Fruit fly (Drosophila melanogaster): Measurements from ENCODE around the gene CG5281.

The CG5281 gene

dm6 chr3R:11407733-11408134 lies 27.9 kb upstream of the CG5281 start, which contains the start of gene mRpL40 (continued):
- TF ChIP-seq CG12659 (GFP tag; optimal IDR thresholded peaks at IDR 0.05) (peak; percentile 21), CG10267 (tag; optimal IDR thresholded peaks at IDR 0.05) (peak; percentile 31), CG13287 (GFP tag; IDR thresholded peaks at IDR 0.05; ENCODE audit: partially characterized antibody) (peak; percentile 73), CG2712 (tag; optimal IDR thresholded peaks at IDR 0.05) (peak; percentile 2), E2f2 (GFP tag; IDR thresholded peaks at IDR 0.05) (peak; percentile 77), CG11723 (GFP tag; optimal IDR thresholded peaks at IDR 0.05) (no peak), CG30020 (tag; optimal IDR thresholded peaks at IDR 0.05) (no peak), Ptx1 (GFP tag; IDR thresholded peaks at IDR 0.05) (no peak), CG1603 (tag; optimal IDR thresholded peaks at IDR 0.05) (peak; percentile 49), p53 (GFP tag; optimal IDR thresholded peaks at IDR 0.05) (no peak), Dref (GFP tag; IDR thresholded peaks at IDR 0.05) (peak; percentile 78), unc-4 (GFP tag; IDR thresholded peaks at IDR 0.05; ENCODE audit: partially characterized antibody) (peak; percentile 49), crp (GFP tag; optimal IDR thresholded peaks at IDR 0.05) (peak; percentile 60 to 91), CG7372 (GFP tag; IDR thresholded peaks at IDR 0.05) (peak; percentile 86), CG1832 (GFP tag; optimal IDR thresholded peaks at IDR 0.05) (no peak), CG17829 (tag; optimal IDR thresholded peaks at IDR 0.05) (peak; percentile 0), ATbp (GFP tag; optimal IDR thresholded peaks at IDR 0.05) (no peak), Dp (GFP tag; optimal IDR thresholded peaks at IDR 0.05) (peak; percentile 67), sna (GFP tag; IDR thresholded peaks at IDR 0.05; ENCODE audit: partially characterized antibody) (peak; percentile 42; the same call in 1 of the 2 replicates), pb (GFP tag; optimal IDR thresholded peaks at IDR 0.05) (no peak), CG6689 (GFP tag; IDR thresholded peaks at IDR 0.05) (no peak), gfzf (GFP tag; optimal IDR thresholded peaks at IDR 0.05) (peak; percentile 46), CG11398 (GFP tag; optimal IDR thresholded peaks at IDR 0.05) (no peak), CG2116 (GFP tag; optimal IDR thresholded peaks at IDR 0.05) (peak; percentile 23), stwl (tag; optimal IDR thresholded peaks at IDR 0.05) (peak; percentile 81), vnd (GFP tag; IDR thresholded peaks at IDR 0.05; ENCODE audit: partially characterized antibody) (0 out of 3 replicates have a peak, but pooled peaks have one; percentile 14), kay (GFP tag; optimal IDR thresholded peaks at IDR 0.05) (no peak), rib (GFP tag; IDR thresholded peaks at IDR 0.05) (0 out of 2 replicates have a peak, but pooled peaks have one; percentile 19), zen2 (GFP tag; IDR thresholded peaks at IDR 0.05; ENCODE audit: partially characterized antibody) (peak; percentile 26; the same call in 2 of the 3 replicates), sens (GFP tag) (peak; percentile 32), CG1529 (GFP tag; optimal IDR thresholded peaks at IDR 0.05) (no peak), onecut (GFP tag; IDR thresholded peaks at IDR 0.05) (peak; percentile 39), caup (GFP tag; optimal IDR thresholded peaks at IDR 0.05; ENCODE audit: severe bottlenecking) (no peak), trem (tag; optimal IDR thresholded peaks at IDR 0.05) (peak; percentile 43), fd102C (GFP tag; optimal IDR thresholded peaks at IDR 0.05) (no peak), CG5180 (GFP tag; optimal IDR thresholded peaks at IDR 0.05) (no peak)

- peak; percentile 79 for TF ChIP-seq CG2129 (GFP tag; IDR thresholded peaks at IDR 0.05; ENCODE audit: partially characterized antibody)
- peak in 1 of 2 experiments; percentile 18 for TF ChIP-seq chif (GFP tag; optimal IDR thresholded peaks at IDR 0.05)
- TF ChIP-seq onecut (GFP tag; IDR thresholded peaks at IDR 0.05), result peak; percentile 79
- TF ChIP-seq CG5180 (GFP tag; optimal IDR thresholded peaks at IDR 0.05), result no peak
- peak; percentile 91 for TF ChIP-seq CG11695 (GFP tag; IDR thresholded peaks at IDR 0.05)
- TF ChIP-seq amos (GFP tag; IDR thresholded peaks at IDR 0.05; ENCODE audit: partially characterized antibody), result peak; percentile 74
- peak; percentile 72; the same call in 1 of the 2 replicates for TF ChIP-seq CG16779 (GFP tag; IDR thresholded peaks at IDR 0.05)
- TF ChIP-seq CG32767 (GFP tag; IDR thresholded peaks at IDR 0.05), result peak; percentile 87
- peak; percentile 46; the same call in 1 of the 2 replicates for TF ChIP-seq dan (GFP tag; IDR thresholded peaks at IDR 0.05)
- peak; percentile 4 for TF ChIP-seq tx (GFP tag; optimal IDR thresholded peaks at IDR 0.05)
- TF ChIP-seq zen (tag; optimal IDR thresholded peaks at IDR 0.05), result peak; percentile 95
- peak; percentile 90 for TF ChIP-seq CG4424 (GFP tag; optimal IDR thresholded peaks at IDR 0.05)
- peak; percentile 90 for TF ChIP-seq Med (GFP tag)
- peak; percentile 89 for TF ChIP-seq Xbp1 (GFP tag; optimal IDR thresholded peaks at IDR 0.05)
- peak; percentile 95 for TF ChIP-seq trem (tag; optimal IDR thresholded peaks at IDR 0.05)
- TF ChIP-seq CG18599 (GFP tag; optimal IDR thresholded peaks at IDR 0.05), result peak; percentile 94
- peak; percentile 74 for TF ChIP-seq CG6854 (GFP tag; optimal IDR thresholded peaks at IDR 0.05)
Observed at dm6 chr3R:11409667-11410137, 25.9 kb upstream of the CG5281 start, which contains the start of the genes mgr and Irbp. Gene mgr (minus strand): TSS chr3R:11409875. Gene Irbp (plus strand): TSS chr3R:11410047.

All from whole organism, embryonic.